Fruit fly (Drosophila melanogaster): Measurements from ENCODE around the gene CG17104.

Gene CG17104

DNA sequence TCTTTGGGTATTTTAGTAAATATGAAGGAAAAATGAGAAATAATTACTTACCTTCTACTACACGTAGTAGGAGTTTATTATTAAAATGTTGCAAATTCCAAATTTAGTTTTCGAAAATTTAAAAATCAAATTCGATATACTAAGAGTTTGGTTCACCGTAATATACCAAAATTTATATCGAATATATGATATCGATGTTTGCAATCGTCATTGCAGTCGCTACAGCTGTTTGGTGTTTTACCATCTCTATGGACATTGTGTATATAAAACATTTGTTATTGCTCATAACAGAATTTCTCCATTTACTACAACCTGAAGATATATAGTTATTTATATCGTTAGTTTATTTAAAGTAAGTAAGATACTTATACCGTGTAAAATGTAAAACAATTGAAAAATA, 51.8 kb downstream of the CG17104 start, which contains the start of gene CG6443 (continued):
- no peak for TF ChIP-seq tna (GFP tag; IDR thresholded peaks at IDR 0.05; ENCODE audit: partially characterized antibody)
- TF ChIP-seq chn (GFP tag; optimal IDR thresholded peaks at IDR 0.05): no peak
- TF ChIP-seq CG13894 (tag; optimal IDR thresholded peaks at IDR 0.05): no peak
- no peak for TF ChIP-seq gcm (GFP tag; optimal IDR thresholded peaks at IDR 0.05)
- TF ChIP-seq CG1233 (GFP tag; optimal IDR thresholded peaks at IDR 0.05): no peak
- TF ChIP-seq TFAM (GFP tag; optimal IDR thresholded peaks at IDR 0.05): no peak
- TF ChIP-seq CG11093 (GFP tag; IDR thresholded peaks at IDR 0.05): no peak
- TF ChIP-seq her (GFP tag; optimal IDR thresholded peaks at IDR 0.05): no peak
- TF ChIP-seq Med (GFP tag): no peak
